Worm (Caenorhabditis elegans) whole organism, L3 larva: ENCODE results near the gene F12F6.1.

Experiments
- egl-27 ChIP-seq: sonication (generic microtip); optimal IDR thresholded peaks from 4 replicates; lab custom pipeline; 2017; ENCODE audit warnings: missing biosample characterization, missing genetic modification reagents, missing genetic modification characterization
- elt-2 ChIP-seq: sonication (generic microtip); optimal IDR thresholded peaks from 2 replicates; lab custom pipeline; 2016; ENCODE audit warnings: missing genetic modification reagents, mild to moderate bottlenecking, missing genetic modification characterization, missing compliant biosample characterization
- lin-39 ChIP-seq: fragments of 150-350 bp; optimal IDR thresholded peaks from 2 replicates; lab custom pipeline; 2018; ENCODE audit warnings: missing biosample characterization, missing genetic modification reagents, missing genetic modification characterization
- nfya-1 ChIP-seq: sonication (generic microtip); optimal IDR thresholded peaks from 2 replicates; lab custom pipeline; 2017; ENCODE audit warnings: missing genetic modification characterization, mild to moderate bottlenecking, missing compliant biosample characterization, antibody characterized with exemption, moderate library complexity; ENCODE audit not compliant: insufficient read depth
- pqm-1 ChIP-seq: fragments of 150-350 bp; optimal IDR thresholded peaks from 2 replicates; lab custom pipeline; 2017; ENCODE audit warnings: missing biosample characterization, missing genetic modification characterization, inconsistent platforms

DNA sequence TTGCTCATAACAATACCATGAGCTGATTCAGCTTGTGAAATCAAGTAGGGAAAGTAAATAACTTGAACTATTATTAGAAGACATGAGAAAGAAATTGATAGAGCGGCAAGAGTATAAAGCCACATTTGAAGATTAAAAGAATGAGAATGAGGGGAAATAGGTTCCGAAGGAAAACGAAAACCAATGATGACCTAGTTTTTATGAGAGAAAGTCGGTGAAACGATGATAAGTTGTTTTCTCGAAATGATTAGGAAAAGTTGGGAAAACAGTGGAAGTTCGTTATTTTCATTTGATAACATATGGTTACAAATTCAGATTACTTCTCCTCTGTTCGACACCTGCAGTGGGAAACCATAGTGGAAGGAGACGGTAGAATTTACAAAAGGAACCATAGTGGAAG, 31.9 kb upstream of the F12F6.1 start, which contains the start of gene col-128:
- no peak for TF ChIP-seq elt-2 (tag; lab: Kevin White, UChicago)
- TF ChIP-seq egl-27 (tag; lab: Kevin White, UChicago) = no peak
- no peak for TF ChIP-seq nfya-1 (tag; lab: Kevin White, UChicago)
- no peak for TF ChIP-seq pqm-1
- no peak for TF ChIP-seq lin-39
